Worm (Caenorhabditis elegans) whole organism, L3 larva: ENCODE measurements around the gene R10E4.1.

Experiments
- egl-5 ChIP-seq: fragments of 150-350 bp; optimal IDR thresholded peaks from 2 replicates; lab custom pipeline; 2017; ENCODE audit warnings: missing biosample characterization, missing genetic modification reagents, missing genetic modification characterization, inconsistent platforms
- fkh-10 ChIP-seq: sonication (generic microtip); optimal IDR thresholded peaks from 2 replicates; lab custom pipeline; 2017; ENCODE audit warnings: missing biosample characterization, missing genetic modification reagents, missing genetic modification characterization
- nhr-76 ChIP-seq: fragments of 150-350 bp; sonication (generic microtip); optimal IDR thresholded peaks from 5 replicates; lab custom pipeline; 2014; ENCODE audit warnings: missing biosample characterization, missing genetic modification characterization

DNA sequence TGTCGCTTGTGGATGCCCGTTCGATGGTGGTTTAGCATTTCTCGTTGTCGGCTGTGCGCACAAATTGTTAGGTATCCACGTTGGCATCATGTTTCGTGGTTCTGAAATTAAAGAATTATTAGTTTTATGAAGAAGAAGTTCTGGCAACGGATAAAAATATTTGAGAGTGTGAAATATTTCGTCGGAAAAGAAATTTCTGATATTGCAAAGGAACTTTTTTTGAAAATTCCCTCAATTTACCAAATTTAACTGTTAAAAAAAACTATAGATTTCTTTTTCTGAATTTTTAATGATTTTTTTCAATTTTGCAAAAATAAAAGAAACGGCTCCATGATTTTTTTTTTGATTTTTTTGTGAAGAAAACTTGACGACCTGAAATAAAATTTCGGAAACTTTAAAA lies 41.5 kb upstream of the R10E4.1 start, which contains the start of gene mpk-1:
- TF ChIP-seq egl-5 (tag; lab: Kevin White, UChicago) (no peak), fkh-10 (GFP tag; lab: Kevin White, UChicago) (no peak), nhr-76 (no peak)
